Fruit fly (Drosophila melanogaster) whole organism, adult: Measurements from ENCODE around the gene mthl10.

Experiments used
- CG11617 ChIP-seq: fragments of 200-800 bp; sonication (Bioruptor generic); optimal IDR thresholded peaks from 2 replicates; lab custom pipeline; 2017; ENCODE audit warnings: mild to moderate bottlenecking, missing biosample characterization, missing genetic modification reagents, missing genetic modification characterization
- CG12768 ChIP-seq: fragments of 200-800 bp; sonication (Bioruptor generic); optimal IDR thresholded peaks from 2 replicates; lab custom pipeline; 2017; ENCODE audit warnings: missing biosample characterization, missing genetic modification characterization, mild to moderate bottlenecking, moderate library complexity, missing genetic modification reagents
- CG14711 ChIP-seq: fragments of 200-800 bp; sonication (Bioruptor generic); optimal IDR thresholded peaks from 2 replicates; lab custom pipeline; 2018; ENCODE audit warnings: missing biosample characterization, mild to moderate bottlenecking, missing genetic modification characterization, moderate library complexity
- CG1620 ChIP-seq: fragments of 200-800 bp; sonication (Bioruptor generic); optimal IDR thresholded peaks from 2 replicates; lab custom pipeline; 2016; ENCODE audit warnings: missing biosample characterization, missing genetic modification characterization
- CG33017 ChIP-seq: fragments of 200-800 bp; sonication (Bioruptor generic); optimal IDR thresholded peaks from 2 replicates; lab custom pipeline; 2018; ENCODE audit warnings: missing biosample characterization, mild to moderate bottlenecking, missing genetic modification characterization, moderate library complexity
- CG5204 ChIP-seq: fragments of 200-800 bp; sonication (Bioruptor generic); optimal IDR thresholded peaks from 2 replicates; lab custom pipeline; 2016; ENCODE audit warnings: missing biosample characterization, missing genetic modification characterization
- CG7045 ChIP-seq: fragments of 200-800 bp; sonication (Bioruptor generic); optimal IDR thresholded peaks from 2 replicates; lab custom pipeline; 2017; ENCODE audit warnings: missing biosample characterization, mild to moderate bottlenecking, missing genetic modification characterization
- CG7101 ChIP-seq: fragments of 200-800 bp; sonication (Bioruptor generic); optimal IDR thresholded peaks from 2 replicates; lab custom pipeline; 2018; ENCODE audit warnings: missing biosample characterization, mild to moderate bottlenecking, missing genetic modification characterization, moderate library complexity
- Clk ChIP-seq: fragments of 200-800 bp; sonication (Bioruptor generic); optimal IDR thresholded peaks from 2 replicates; lab custom pipeline; 2017; ENCODE audit warnings: missing biosample characterization, missing genetic modification characterization
- Crg-1 ChIP-seq: fragments of 200-800 bp; sonication (Bioruptor generic); optimal IDR thresholded peaks from 2 replicates; lab custom pipeline; 2016; ENCODE audit warnings: missing biosample characterization, missing genetic modification characterization
- Hr96 ChIP-seq: fragments of 200-800 bp; sonication (Bioruptor generic); optimal IDR thresholded peaks from 2 replicates; lab custom pipeline; 2016; ENCODE audit warnings: missing biosample characterization, missing genetic modification characterization
- Mnt ChIP-seq: fragments of 200-800 bp; sonication (Bioruptor generic); optimal IDR thresholded peaks from 2 replicates; lab custom pipeline; 2016; ENCODE audit warnings: missing biosample characterization, mild to moderate bottlenecking, missing genetic modification characterization
- bab1 ChIP-seq: fragments of 200-800 bp; sonication (Bioruptor generic); optimal IDR thresholded peaks from 3 replicates; lab custom pipeline; 2019; ENCODE audit warnings: missing biosample characterization, mild to moderate bottlenecking, missing genetic modification characterization, moderate library complexity
- cic ChIP-seq: fragments of 200-800 bp; sonication (Bioruptor generic); optimal IDR thresholded peaks from 2 replicates; lab custom pipeline; 2017; ENCODE audit warnings: missing biosample characterization, mild to moderate bottlenecking, missing genetic modification characterization, moderate library complexity
- cnc ChIP-seq, 2 experiments: fragments of >200 bp; optimal IDR thresholded peaks; 2 replicates each; lab custom pipeline; 2017
- kay ChIP-seq: fragments of 200-800 bp; sonication (Bioruptor generic); peaks from one replicate; lab custom pipeline; 2016; ENCODE audit warnings: missing biosample characterization, missing genetic modification characterization, borderline replicate concordance
- ovo ChIP-seq: fragments of 200-800 bp; sonication (Bioruptor generic); optimal IDR thresholded peaks from 2 replicates; lab custom pipeline; 2016; ENCODE audit warnings: missing biosample characterization, missing genetic modification characterization
- pad ChIP-seq: fragments of 200-800 bp; sonication (Bioruptor generic); optimal IDR thresholded peaks from 3 replicates; lab custom pipeline; 2017; ENCODE audit warnings: missing biosample characterization, missing genetic modification characterization, mild to moderate bottlenecking, moderate library complexity, missing genetic modification reagents
- tj ChIP-seq: fragments of 200-800 bp; sonication (Bioruptor generic); optimal IDR thresholded peaks from 3 replicates; lab custom pipeline; 2017; ENCODE audit warnings: missing biosample characterization, mild to moderate bottlenecking, missing genetic modification characterization, moderate library complexity
- toe ChIP-seq: fragments of 200-800 bp; sonication (Bioruptor generic); optimal IDR thresholded peaks from 2 replicates; lab custom pipeline; 2016; ENCODE audit warnings: missing biosample characterization, missing genetic modification characterization

mthl10 gene

dm6 chr3L:321495-321894 lies 21.2 kb downstream of the mthl10 start:
- TF ChIP-seq Crg-1 (no peak), pad (GFP tag; lab: Kevin White, UChicago) (no peak), Clk (GFP tag; lab: Kevin White, UChicago) (no peak), tj (GFP tag; lab: Kevin White, UChicago) (no peak), CG14711 (tag; lab: Kevin White, UChicago) (no peak), cnc (optimal IDR thresholded peaks at IDR 0.05; lab: Kevin White, UChicago) (no peak), Mnt (GFP tag; lab: Kevin White, UChicago) (no peak), CG5204 (GFP tag; lab: Kevin White, UChicago) (no peak), toe (GFP tag; lab: Kevin White, UChicago) (no peak), CG33017 (tag; lab: Kevin White, UChicago) (no peak)

- TF ChIP-seq pad (GFP tag; lab: Kevin White, UChicago) (no peak), CG14711 (tag; lab: Kevin White, UChicago) (no peak), CG1620 (GFP tag; lab: Kevin White, UChicago) (no peak), tj (GFP tag; lab: Kevin White, UChicago) (no peak), CG5204 (GFP tag; lab: Kevin White, UChicago) (no peak), Crg-1 (no peak), CG12768 (GFP tag; lab: Kevin White, UChicago) (no peak), CG7101 (no peak), ovo (no peak), bab1 (GFP tag; lab: Kevin White, UChicago) (no peak), cic (no peak), Mnt (GFP tag; lab: Kevin White, UChicago) (no peak), Clk (GFP tag; lab: Kevin White, UChicago) (no peak), Hr96 (GFP tag; lab: Kevin White, UChicago) (no peak)
Measured at dm6 chr3L:320798-321197, 21.9 kb downstream of the mthl10 start.

dm6 chr3L:320010-320337 lies 22.7 kb downstream of the mthl10 start:
- TF ChIP-seq CG1620 (GFP tag; lab: Kevin White, UChicago) (no peak), kay (GFP tag; lab: Kevin White, UChicago) (no peak), ovo (no peak), CG33017 (tag; lab: Kevin White, UChicago) (no peak), cnc (optimal IDR thresholded peaks at IDR 0.05; lab: Kevin White, UChicago) (no peak), CG12768 (GFP tag; lab: Kevin White, UChicago) (no peak), Crg-1 (no peak), tj (GFP tag; lab: Kevin White, UChicago) (no peak), CG14711 (tag; lab: Kevin White, UChicago) (no peak), CG7045 (GFP tag; lab: Kevin White, UChicago) (no peak), CG5204 (GFP tag; lab: Kevin White, UChicago) (no peak), Clk (GFP tag; lab: Kevin White, UChicago) (no peak), cic (no peak)

- TF ChIP-seq cnc (optimal IDR thresholded peaks at IDR 0.05; lab: Kevin White, UChicago) (no peak), CG12768 (GFP tag; lab: Kevin White, UChicago) (no peak), kay (GFP tag; lab: Kevin White, UChicago) (no peak), bab1 (GFP tag; lab: Kevin White, UChicago) (peak; percentile 70), CG14711 (tag; lab: Kevin White, UChicago) (no peak), CG33017 (tag; lab: Kevin White, UChicago) (peak; percentile 22), cic (peak; percentile 47), CG7101 (peak; percentile 51), CG1620 (GFP tag; lab: Kevin White, UChicago) (peak; percentile 23), Clk (GFP tag; lab: Kevin White, UChicago) (no peak), toe (GFP tag; lab: Kevin White, UChicago) (no peak), tj (GFP tag; lab: Kevin White, UChicago) (peak; percentile 18), ovo (peak; percentile 52), pad (GFP tag; lab: Kevin White, UChicago) (peak; percentile 51), Crg-1 (no peak), CG11617 (GFP tag; lab: Kevin White, UChicago) (peak; percentile 57)
Measured at dm6 chr3L:319145-320009, 23.3 kb downstream of the mthl10 start, which contains the start of gene fwd. TSS of gene fwd (minus strand) at chr3L:319884.

- no peak for TF ChIP-seq CG12768 (GFP tag; lab: Kevin White, UChicago)
- no peak for TF ChIP-seq bab1 (GFP tag; lab: Kevin White, UChicago)
- no peak for TF ChIP-seq ovo
- no peak for TF ChIP-seq CG7045 (GFP tag; lab: Kevin White, UChicago)
- TF ChIP-seq CG11617 (GFP tag; lab: Kevin White, UChicago) = no peak
Measured at dm6 chr3L:316784-317183, 25.9 kb downstream of the mthl10 start, which contains the start of gene ddbt. TSS of gene ddbt (plus strand) at chr3L:317084.

- TF ChIP-seq bab1 (GFP tag; lab: Kevin White, UChicago) = no peak
Measured at dm6 chr3L:315140-315539, 27.6 kb downstream of the mthl10 start.
